Worm (Caenorhabditis elegans) whole organism, L4/young adult: ENCODE measurements around the gene vps-39.
A peak's percentile ranks its signal among the peaks of the same experiment; 100 is the strongest.

ENCODE experiments used
- W03F9.2 ChIP-seq: fragments of 150-350 bp; optimal IDR thresholded peaks from 2 replicates; lab custom pipeline; 2014; ENCODE audit warnings: missing biosample characterization, missing genetic modification characterization
- dao-5 ChIP-seq: sonication (generic microtip); optimal IDR thresholded peaks from 2 replicates; lab custom pipeline; 2016; ENCODE audit warnings: missing genotype, missing genetic modification characterization, moderate library complexity, missing compliant biosample characterization
- him-1 ChIP-seq: sonication (generic microtip); optimal IDR thresholded peaks from 2 replicates; lab custom pipeline; 2016; ENCODE audit warnings: missing genotype, missing genetic modification reagents, missing genetic modification characterization, missing compliant biosample characterization

The vps-39 gene

DNA sequence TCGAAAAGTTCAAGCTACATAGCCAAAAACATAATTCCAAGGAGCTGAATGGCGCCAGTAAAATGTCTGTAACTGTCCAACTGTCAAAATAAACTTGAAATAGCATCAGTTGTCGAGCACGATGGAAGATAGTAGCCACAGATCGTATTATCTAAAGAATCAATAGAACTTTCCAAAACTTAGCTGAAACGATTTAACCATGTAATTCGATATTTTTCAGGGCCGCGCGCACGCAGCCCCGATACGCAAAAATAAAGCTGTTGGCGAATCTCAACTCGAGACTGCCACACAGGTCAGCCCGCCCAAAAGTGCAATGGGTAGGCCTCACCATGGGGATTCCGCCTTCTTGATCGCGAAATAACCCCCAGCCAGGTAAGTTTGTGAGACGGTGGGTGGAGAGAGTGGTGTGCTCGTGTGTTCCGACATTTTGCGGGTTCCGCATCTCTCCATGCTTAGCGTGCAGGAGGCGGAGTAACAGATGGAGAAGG lies 9.9 kb downstream of the vps-39 start:
- TF ChIP-seq W03F9.2 (tag; lab: Kevin White, UChicago) = no peak
- TF ChIP-seq dao-5 (tag; lab: Kevin White, UChicago) = peak; percentile 20
- no peak for TF ChIP-seq him-1 (tag; lab: Kevin White, UChicago)

DNA sequence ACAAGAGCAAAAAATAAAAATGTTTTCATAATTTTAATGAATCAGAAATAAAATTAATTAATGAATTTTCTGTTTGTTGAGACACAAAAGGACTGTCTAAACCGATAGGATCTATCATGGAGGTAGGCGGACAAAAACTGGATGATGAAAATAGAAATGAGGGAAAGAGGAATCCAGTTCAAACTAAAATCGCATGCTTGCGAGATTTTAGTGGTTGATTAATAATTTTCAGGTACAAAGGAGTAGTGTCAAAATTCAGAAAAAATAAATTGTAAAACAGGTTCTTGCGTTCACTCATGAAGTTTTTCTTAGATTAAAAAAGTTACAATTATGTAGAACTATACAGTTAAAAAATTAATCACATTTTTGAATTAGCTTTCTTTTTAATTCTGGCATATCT lies 10.8 kb downstream of the vps-39 start, which contains the start of gene T08G5.3:
Gene T08G5.3 (minus strand): TSS at position 101 of the 400 bp plus-strand sequence.
- no peak for TF ChIP-seq W03F9.2 (tag; lab: Kevin White, UChicago)
- TF ChIP-seq dao-5 (tag; lab: Kevin White, UChicago) = no peak
- TF ChIP-seq him-1 (tag; lab: Kevin White, UChicago) = no peak

DNA sequence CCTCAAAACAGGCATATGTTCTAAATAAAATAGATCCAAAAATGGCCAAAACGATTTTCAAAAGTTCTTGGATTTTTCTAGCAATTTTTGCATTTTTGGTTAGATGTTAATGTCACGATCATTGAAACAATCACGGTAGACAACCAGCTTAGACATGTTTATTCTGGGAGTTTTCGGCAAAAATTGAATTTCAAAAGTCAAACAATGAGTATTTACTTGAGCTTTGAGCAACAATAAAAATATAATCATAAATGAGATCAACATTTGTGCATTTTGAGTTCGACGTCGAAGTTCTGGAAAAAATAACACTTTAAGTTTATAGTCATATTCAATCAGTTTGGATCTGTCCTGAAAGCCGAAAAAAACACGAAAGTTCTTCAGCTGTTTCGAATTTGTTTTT lies 12.0 kb downstream of the vps-39 start, which contains the start of gene T08G5.2:
Gene T08G5.2 (minus strand): TSS at position 101 of the 400 bp plus-strand sequence.
- no peak for TF ChIP-seq him-1 (tag; lab: Kevin White, UChicago)
- no peak for TF ChIP-seq W03F9.2 (tag; lab: Kevin White, UChicago)
- no peak for TF ChIP-seq dao-5 (tag; lab: Kevin White, UChicago)

DNA sequence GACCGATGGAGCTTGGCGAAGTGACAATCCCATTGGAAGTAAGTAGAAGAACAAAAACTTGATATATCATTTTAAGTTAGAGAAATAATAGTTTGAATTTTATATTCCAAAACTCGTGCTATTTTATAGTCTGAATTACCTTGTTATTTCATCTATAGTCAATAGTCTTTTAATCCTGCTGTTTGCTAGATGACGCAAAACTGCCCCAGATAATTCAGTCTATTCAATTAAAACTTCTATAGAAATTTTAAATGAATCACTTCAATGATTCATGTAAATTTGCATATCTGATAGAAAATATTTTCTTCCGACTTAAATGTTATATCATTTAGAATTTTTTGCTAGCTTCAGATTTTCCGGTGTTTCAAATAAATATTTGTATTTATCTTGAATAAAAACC lies 15.1 kb downstream of the vps-39 start, which contains the start of gene T08G5.15:
Gene T08G5.15 (minus strand): TSS at position 101 of the 400 bp plus-strand sequence.
- no peak for TF ChIP-seq him-1 (tag; lab: Kevin White, UChicago)
- no peak for TF ChIP-seq dao-5 (tag; lab: Kevin White, UChicago)
- no peak for TF ChIP-seq W03F9.2 (tag; lab: Kevin White, UChicago)

DNA sequence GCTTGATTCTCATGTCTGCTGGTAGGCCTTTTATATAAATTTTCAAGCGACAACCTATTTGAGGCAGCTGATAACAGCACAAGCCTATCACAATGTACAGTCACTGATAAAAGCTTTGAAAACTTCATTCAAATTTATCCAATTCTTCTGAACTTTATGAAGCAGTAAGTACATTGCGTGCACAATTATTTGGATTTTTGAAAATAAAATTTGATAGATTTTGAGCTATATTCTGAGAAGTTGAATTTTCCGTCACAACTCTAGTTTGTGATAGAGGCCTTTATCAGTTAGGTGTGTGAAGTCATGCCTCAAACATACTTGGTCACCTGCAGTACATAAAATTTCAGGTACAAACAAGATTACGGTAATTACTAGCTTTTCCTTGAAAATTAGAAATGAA lies 19.5 kb downstream of the vps-39 start, which contains the start of the genes mtl-2 and T08G5.1:
Gene mtl-2 (minus strand): TSS at position 34 of the 400 bp plus-strand sequence.
Gene T08G5.1 (plus strand): TSS at position 127 of the 400 bp plus-strand sequence.
- no peak for TF ChIP-seq dao-5 (tag; lab: Kevin White, UChicago)
- no peak for TF ChIP-seq W03F9.2 (tag; lab: Kevin White, UChicago)
- TF ChIP-seq him-1 (tag; lab: Kevin White, UChicago) = no peak

DNA sequence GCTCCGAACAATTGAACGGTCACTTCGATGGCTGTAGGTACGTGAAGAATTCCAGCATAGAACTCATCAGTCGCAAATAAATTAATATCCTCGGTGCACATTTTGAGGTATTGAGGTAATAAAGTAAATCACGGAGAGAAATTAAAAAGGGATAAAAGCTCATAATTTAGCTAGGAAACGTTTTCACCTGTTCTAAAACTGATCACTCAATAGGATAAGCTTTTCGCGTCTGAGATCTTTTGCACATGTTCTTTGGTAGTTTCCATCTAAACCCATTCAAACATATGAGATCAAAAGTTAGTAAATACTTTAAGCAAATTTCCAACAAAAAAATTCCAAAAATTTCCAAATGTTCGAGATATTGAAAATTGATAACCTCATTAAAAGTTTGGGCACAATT lies 20.7 kb downstream of the vps-39 start, which contains the start of gene srh-308:
Gene srh-308 (minus strand): TSS at position 101 of the 400 bp plus-strand sequence.
- TF ChIP-seq him-1 (tag; lab: Kevin White, UChicago) (no peak), W03F9.2 (tag; lab: Kevin White, UChicago) (no peak), dao-5 (tag; lab: Kevin White, UChicago) (no peak)

DNA sequence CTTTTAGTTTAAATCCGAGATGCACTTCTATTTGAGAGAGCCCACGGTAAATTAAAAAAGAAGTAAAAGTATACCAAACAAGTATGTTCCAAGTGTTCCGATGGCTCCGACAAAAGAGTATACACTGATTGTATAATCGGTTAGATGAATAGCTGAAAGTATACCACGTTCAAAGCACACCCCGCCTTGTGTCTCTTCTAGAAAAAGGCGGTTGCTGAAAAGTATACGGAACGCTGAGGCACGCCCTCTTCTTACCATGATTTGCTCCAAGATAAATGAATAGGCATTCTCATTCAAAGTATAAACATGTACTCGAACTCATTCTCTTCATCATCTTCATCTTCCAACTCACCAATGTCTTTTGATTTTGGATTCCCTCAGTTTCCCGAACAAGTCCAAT lies 23.8 kb downstream of the vps-39 start, which contains the start of gene end-3:
Gene end-3 (plus strand): TSS at position 301 of the 400 bp plus-strand sequence.
- TF ChIP-seq dao-5 (tag; lab: Kevin White, UChicago) (no peak), him-1 (tag; lab: Kevin White, UChicago) (no peak), W03F9.2 (tag; lab: Kevin White, UChicago) (no peak)

DNA sequence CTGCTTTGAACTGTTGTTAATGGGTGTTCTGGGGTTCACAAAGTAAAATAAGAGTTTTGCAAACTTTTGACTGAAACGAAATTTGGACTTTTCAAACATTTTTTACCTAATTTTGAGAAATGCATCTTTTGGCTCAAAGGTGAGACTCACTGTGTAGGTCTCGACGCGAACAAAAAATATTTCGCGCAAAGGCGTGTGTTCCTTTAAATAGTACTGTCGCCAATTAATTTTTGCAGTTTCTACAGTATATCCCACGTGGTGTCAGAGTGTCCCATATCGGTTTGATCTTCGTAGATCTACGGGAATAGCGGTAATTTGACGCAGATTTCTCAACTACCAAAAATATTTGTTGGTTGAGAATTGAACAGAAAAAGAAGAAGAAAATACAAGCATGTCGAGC lies 24.5 kb downstream of the vps-39 start:
- no peak for TF ChIP-seq dao-5 (tag; lab: Kevin White, UChicago)
- no peak for TF ChIP-seq him-1 (tag; lab: Kevin White, UChicago)
- TF ChIP-seq W03F9.2 (tag; lab: Kevin White, UChicago) = no peak

DNA sequence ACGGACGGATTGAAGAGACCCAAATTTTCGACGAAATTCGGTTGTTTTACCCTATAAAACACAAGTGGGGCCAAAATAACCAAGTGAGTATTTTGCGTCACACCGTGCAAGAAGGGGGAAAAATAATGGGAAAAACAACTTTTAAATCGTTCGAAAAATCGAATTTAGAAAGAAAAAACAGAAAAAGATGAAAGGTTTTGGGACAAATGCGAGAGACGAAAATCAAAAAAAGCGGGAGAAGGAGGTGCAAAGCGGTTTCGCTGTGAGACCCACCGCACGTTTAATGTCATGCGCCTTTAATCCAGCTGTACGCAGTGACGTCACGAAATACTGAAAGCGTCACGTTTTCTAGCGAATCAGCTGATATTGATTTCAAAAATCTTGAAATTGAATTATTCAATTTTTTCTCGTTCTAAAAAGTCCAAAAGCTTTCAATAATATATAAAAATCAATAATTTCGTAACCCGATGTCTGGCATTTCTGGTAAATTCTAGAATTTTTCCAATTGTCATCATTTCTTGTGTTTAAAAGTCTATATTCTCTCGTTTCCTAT lies 26.1 kb downstream of the vps-39 start, which contains the start of the genes ddx-17 and aip-1:
Gene ddx-17 (minus strand): TSS at position 51 of the 553 bp plus-strand sequence.
Gene aip-1 (plus strand): TSS at position 332 of the 553 bp plus-strand sequence.
- TF ChIP-seq dao-5 (tag; lab: Kevin White, UChicago) (no peak), him-1 (tag; lab: Kevin White, UChicago) (peak; percentile 68), W03F9.2 (tag; lab: Kevin White, UChicago) (peak; percentile 77)

DNA sequence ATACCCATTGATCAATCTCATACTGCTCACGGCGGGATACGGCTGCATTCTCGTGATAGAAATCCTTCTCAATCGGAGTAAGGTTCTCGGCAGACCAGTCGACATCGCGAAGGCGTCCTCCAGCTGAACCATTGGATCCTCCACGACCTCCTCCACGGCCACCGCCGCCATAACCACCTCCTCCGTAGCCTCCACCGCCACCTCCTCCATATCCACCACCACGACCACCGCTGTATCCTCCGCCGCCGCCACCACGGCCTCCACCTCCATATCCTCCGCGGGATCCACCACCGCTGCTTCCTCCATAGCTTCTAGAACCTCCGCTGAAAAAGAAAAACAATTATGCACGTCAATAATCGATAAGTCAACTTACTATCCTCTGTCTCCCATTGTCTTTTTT lies 26.8 kb downstream of the vps-39 start:
- TF ChIP-seq dao-5 (tag; lab: Kevin White, UChicago) = no peak
- TF ChIP-seq W03F9.2 (tag; lab: Kevin White, UChicago) = no peak

DNA sequence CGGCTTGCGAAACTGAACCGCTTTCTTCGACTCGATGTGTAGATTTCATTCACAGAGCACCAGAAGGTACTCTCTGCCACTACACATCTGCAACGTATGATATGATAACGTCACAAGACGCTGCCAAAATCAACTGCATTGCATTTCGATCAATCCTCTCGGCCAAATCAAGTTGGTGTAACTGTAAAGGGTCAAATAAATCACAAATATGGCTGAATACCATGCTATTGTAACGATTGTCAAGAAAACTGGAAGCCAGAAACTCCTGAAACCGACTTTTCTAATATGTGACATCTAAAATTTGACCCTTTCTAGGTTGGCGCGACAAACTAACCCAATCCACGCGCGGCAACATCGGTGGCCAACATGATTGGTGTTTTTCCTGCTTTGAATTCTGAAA lies 28.2 kb downstream of the vps-39 start:
- no peak for TF ChIP-seq dao-5 (tag; lab: Kevin White, UChicago)
- no peak for TF ChIP-seq W03F9.2 (tag; lab: Kevin White, UChicago)
- TF ChIP-seq him-1 (tag; lab: Kevin White, UChicago) = no peak

DNA sequence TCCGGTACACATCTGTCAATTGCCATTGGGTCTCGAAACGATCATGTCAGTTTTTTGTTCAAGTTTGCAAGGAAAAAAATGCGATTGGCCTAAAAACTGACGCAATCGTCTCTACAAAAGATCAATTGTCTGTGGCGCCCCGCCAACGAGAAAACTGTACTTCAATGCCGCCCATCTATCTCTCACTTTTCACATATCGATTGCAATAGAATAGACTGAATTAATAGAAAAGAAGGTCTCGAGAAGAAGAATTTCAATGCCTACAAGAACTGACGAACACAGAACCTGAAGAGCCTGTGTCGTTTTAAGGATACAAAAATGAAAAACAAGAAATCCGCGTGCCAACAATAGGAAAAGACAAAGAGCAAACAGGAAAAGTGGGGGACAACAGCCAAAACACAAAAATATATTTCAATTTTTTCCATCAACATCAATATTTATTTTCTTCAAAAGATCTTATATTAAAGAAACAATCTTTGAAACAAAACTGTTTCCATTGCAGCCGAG lies 29.8 kb downstream of the vps-39 start:
- TF ChIP-seq him-1 (tag; lab: Kevin White, UChicago) (no peak), W03F9.2 (tag; lab: Kevin White, UChicago) (no peak)

DNA sequence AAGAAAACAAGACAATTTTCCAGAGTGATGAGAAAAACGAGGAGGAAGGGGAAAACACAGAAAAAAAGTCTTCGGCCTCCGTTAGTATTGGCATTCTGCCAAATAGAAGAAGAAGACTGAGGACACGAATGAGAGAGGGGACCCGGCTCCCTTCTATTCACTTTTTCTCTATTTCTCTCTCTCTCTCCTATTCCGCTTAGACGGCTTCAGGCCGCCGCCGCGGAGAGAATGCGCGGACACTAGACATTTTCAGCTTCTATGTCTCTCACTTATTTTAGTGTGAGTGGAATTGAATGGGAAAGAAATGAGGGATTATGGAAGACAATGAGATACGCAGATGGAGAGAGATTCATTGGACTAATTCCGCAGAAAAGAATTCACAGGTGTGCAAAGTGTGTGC lies 31.4 kb downstream of the vps-39 start:
- TF ChIP-seq him-1 (tag; lab: Kevin White, UChicago) (peak; percentile 50), dao-5 (tag; lab: Kevin White, UChicago) (no peak)
